Worm (Caenorhabditis elegans) whole organism, early embryonic: ENCODE data around the gene sdc-2.

ENCODE experiments used
- F13C5.2 ChIP-seq: sonication (generic microtip); optimal IDR thresholded peaks from 2 replicates; lab custom pipeline; 2017; ENCODE audit warnings: mild to moderate bottlenecking, missing genetic modification characterization, inconsistent platforms, missing compliant biosample characterization
- aly-1 ChIP-seq: sonication (generic microtip); optimal IDR thresholded peaks from 2 replicates; lab custom pipeline; 2016; ENCODE audit warnings: missing genetic modification characterization, missing compliant biosample characterization
- ama-1 ChIP-seq: fragments of 150-350 bp; optimal IDR thresholded peaks from 2 replicates; lab custom pipeline; 2014
- hmg-4 ChIP-seq: fragments of 200-800 bp; sonication (Bioruptor generic); optimal IDR thresholded peaks from 2 replicates; lab custom pipeline; 2018; ENCODE audit warnings: mild to moderate bottlenecking, missing genetic modification characterization, missing compliant biosample characterization
- scrt-1 ChIP-seq: fragments of 200-800 bp; sonication (Bioruptor generic); IDR thresholded peaks from 2 replicates; pipeline ENCODE4 v1.3.6; 2022; ENCODE audit warnings: missing genetic modification characterization, missing compliant biosample characterization
- tbx-11 ChIP-seq: fragments of 200-800 bp; sonication (Bioruptor generic); IDR thresholded peaks from 2 replicates; pipeline ENCODE4 v1.3.6; 2022; ENCODE audit warnings: missing genetic modification characterization, missing compliant biosample characterization

- TF ChIP-seq ama-1 (lab: Kevin White, UChicago) (no peak), F13C5.2 (tag; lab: Kevin White, UChicago) (no peak), aly-1 (no peak), tbx-11 (GFP tag; lab: Robert Waterston, UW) (no peak), scrt-1 (GFP tag; lab: Robert Waterston, UW) (no peak), hmg-4 (no peak)
Measured at ce11 chrX:11509547-11509946, 13.0 kb upstream of the sdc-2 start.
